Worm (Caenorhabditis elegans) whole organism, mixed stage, embryonic: Measurements from ENCODE around the gene set-15.

Experiments
- bed-3 ChIP-seq: fragments of 200-800 bp; sonication (Bioruptor generic); optimal IDR thresholded peaks from 3 replicates; lab custom pipeline; 2018; ENCODE audit warnings: mild to moderate bottlenecking, missing genetic modification characterization, moderate library complexity, missing compliant biosample characterization
- elt-1 ChIP-seq: sonication (generic microtip); optimal IDR thresholded peaks from 2 replicates; lab custom pipeline; 2017; ENCODE audit warnings: missing genetic modification characterization, mild to moderate bottlenecking, missing compliant biosample characterization, antibody characterized with exemption, moderate library complexity, borderline replicate concordance; ENCODE audit not compliant: insufficient read depth
- lin-13 ChIP-seq: fragments of 150-350 bp; optimal IDR thresholded peaks from 2 replicates; lab custom pipeline; 2014; ENCODE audit warnings: missing biosample characterization, missing genetic modification characterization
- ztf-11 ChIP-seq: fragments of 150-350 bp; optimal IDR thresholded peaks from 2 replicates; lab custom pipeline; 2014; ENCODE audit warnings: missing biosample characterization, missing genetic modification characterization

DNA sequence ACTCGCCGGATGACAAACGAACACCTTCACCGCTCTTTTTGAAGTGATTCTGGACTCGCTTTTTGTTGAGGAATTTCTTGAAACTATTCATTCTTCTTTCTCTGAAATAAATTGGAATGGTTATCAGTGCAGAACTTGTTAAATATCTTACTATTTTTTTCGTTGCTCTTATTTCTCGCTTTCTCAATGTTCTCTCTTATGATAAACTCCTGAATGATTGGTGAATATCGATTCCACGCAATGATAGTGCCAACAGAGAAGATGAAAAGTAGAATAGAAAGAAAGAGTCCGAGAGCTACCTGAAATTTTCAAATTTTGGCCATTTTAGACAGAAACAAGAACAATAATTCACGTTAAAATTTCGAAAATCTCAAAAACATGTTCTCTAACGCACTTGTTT lies 29.4 kb upstream of the set-15 start, which contains the start of gene ubxn-6:
- no peak for TF ChIP-seq ztf-11
- TF ChIP-seq bed-3 (GFP tag; lab: Kevin White, UChicago), result no peak
- TF ChIP-seq elt-1 (tag; lab: Kevin White, UChicago), result no peak
- TF ChIP-seq lin-13 (tag; lab: Kevin White, UChicago), result no peak
